Fruit fly (Drosophila melanogaster): ENCODE measurements around the gene pkm.

The pkm gene

DNA sequence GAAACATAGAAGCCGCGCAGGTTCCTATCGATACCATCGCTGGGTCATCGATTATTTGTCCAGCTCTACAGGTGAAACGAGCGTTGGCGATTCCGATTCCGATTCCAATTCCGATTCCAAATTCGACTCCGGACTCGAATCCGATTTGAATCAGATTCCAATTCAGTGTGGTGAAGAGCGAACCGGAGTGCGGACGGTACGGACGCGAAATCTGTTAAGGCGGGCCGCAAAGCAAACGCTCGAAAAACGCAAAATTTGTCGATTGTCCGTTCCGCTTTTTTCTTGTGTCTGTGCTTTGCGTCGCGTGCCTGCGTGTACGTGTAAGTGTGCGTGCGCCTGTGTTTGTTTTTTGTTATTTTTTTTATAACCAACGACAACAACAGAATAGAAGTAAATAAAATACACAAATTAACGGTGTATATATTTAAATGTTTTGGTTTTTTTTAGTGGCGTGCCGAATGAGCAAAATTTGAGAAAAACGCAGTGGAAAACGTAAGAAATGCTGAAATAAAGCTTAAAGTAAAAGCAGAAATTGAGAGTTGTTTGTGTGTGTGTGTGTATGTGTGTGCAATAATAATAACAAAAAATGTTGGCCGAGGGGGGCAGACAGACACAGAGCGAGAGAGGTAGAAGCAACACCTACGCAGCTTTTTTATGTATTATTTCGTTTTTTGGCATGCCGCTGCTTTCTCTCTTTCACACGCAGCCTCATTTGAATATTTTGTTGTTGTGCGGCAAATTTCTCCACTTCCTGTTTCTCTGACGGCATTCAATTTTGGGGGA, 38.1 kb upstream of the pkm start, which contains the start of gene Ptp10D (continued):
- TF ChIP-seq CG9437 (GFP tag; optimal IDR thresholded peaks at IDR 0.05) (peak; percentile 9), gfzf (GFP tag; optimal IDR thresholded peaks at IDR 0.05) (peak; percentile 0), Bteb2 (GFP tag; optimal IDR thresholded peaks at IDR 0.05) (no peak), Blimp-1 (GFP tag; optimal IDR thresholded peaks at IDR 0.05) (peak; percentile 19), CG16813 (GFP tag; IDR thresholded peaks at IDR 0.05; ENCODE audit: partially characterized antibody) (peak; percentile 88), crol (GFP tag; IDR thresholded peaks at IDR 0.05) (peak; percentile 13; the same call in 1 of the 2 replicates), sug (tag; optimal IDR thresholded peaks at IDR 0.05) (peak; percentile 35), vvl (GFP tag; IDR thresholded peaks at IDR 0.05) (peak; percentile 51), ci (GFP tag; IDR thresholded peaks at IDR 0.05) (peak; percentile 68; the same call in 1 of the 3 replicates), E2f1 (GFP tag; IDR thresholded peaks at IDR 0.05) (no peak), pros (GFP tag; optimal IDR thresholded peaks at IDR 0.05) (no peak), B-H2 (GFP tag; optimal IDR thresholded peaks at IDR 0.05) (peak; percentile 45), ems (GFP tag; optimal IDR thresholded peaks at IDR 0.05) (no peak), Dfd (GFP tag; optimal IDR thresholded peaks at IDR 0.05) (peak in 1 of 2 experiments; percentile 5), CG6175 (GFP tag; IDR thresholded peaks at IDR 0.05) (peak; percentile 49; the same call in 2 of the 3 replicates), Bgb (GFP tag; IDR thresholded peaks at IDR 0.05; ENCODE audit: partially characterized antibody) (peak; percentile 96), Fer2 (tag; optimal IDR thresholded peaks at IDR 0.05) (no peak), CG7928 (GFP tag; optimal IDR thresholded peaks at IDR 0.05) (no peak), Chrac-16 (GFP tag; optimal IDR thresholded peaks at IDR 0.05) (no peak), CG12744 (GFP tag; optimal IDR thresholded peaks at IDR 0.05) (no peak), CG1603 (tag; optimal IDR thresholded peaks at IDR 0.05) (peak; percentile 31), trem (tag; optimal IDR thresholded peaks at IDR 0.05) (no peak), CG8765 (GFP tag; IDR thresholded peaks at IDR 0.05) (no peak), CG2199 (GFP tag; IDR thresholded peaks at IDR 0.05) (peak; percentile 75; the same call in 1 of the 3 replicates), Trl (optimal IDR thresholded peaks at IDR 0.05) (no peak), Trl (GFP tag; optimal IDR thresholded peaks at IDR 0.05) (no peak), grau (tag; optimal IDR thresholded peaks at IDR 0.05) (peak; percentile 8), CG12659 (GFP tag; optimal IDR thresholded peaks at IDR 0.05) (peak; percentile 73), ap (GFP tag; IDR thresholded peaks at IDR 0.05) (no peak), so (GFP tag; IDR thresholded peaks at IDR 0.05) (peak; percentile 52; the same call in 1 of the 3 replicates), Opbp (GFP tag; IDR thresholded peaks at IDR 0.05; ENCODE audit: partially characterized antibody) (peak; percentile 94), Dek (tag; optimal IDR thresholded peaks at IDR 0.05) (peak; percentile 19), Jarid2 (GFP tag; optimal IDR thresholded peaks at IDR 0.05) (peak; percentile 97), rib (GFP tag; IDR thresholded peaks at IDR 0.05) (peak; percentile 66; the same call in 1 of the 2 replicates), Hmr (GFP tag; optimal IDR thresholded peaks at IDR 0.05) (peak; percentile 47), Max (GFP tag; optimal IDR thresholded peaks at IDR 0.05) (peak; percentile 33), lov (optimal IDR thresholded peaks at IDR 0.05) (no peak), lov (GFP tag; IDR thresholded peaks at IDR 0.05) (0 out of 3 replicates have a peak, but pooled peaks have one; percentile 34), Dbx (GFP tag; IDR thresholded peaks at IDR 0.05) (peak; percentile 44; the same call in 1 of the 3 replicates), sob (GFP tag; IDR thresholded peaks at IDR 0.05) (peak; percentile 46; the same call in 1 of the 2 replicates), inv (GFP tag; IDR thresholded peaks at IDR 0.05; ENCODE audit: partially characterized antibody) (peak; percentile 88), CG11456 (GFP tag; IDR thresholded peaks at IDR 0.05) (0 out of 3 replicates have a peak, but pooled peaks have one; percentile 26), eve (GFP tag; optimal IDR thresholded peaks at IDR 0.05) (no peak), mirr (GFP tag; optimal IDR thresholded peaks at IDR 0.05) (peak; percentile 27), Gug (GFP tag; IDR thresholded peaks at IDR 0.05) (peak; percentile 30; the same call in 1 of the 4 replicates), Awh (GFP tag; IDR thresholded peaks at IDR 0.05) (0 out of 2 replicates have a peak, but pooled peaks have one; percentile 22), gce (GFP tag; IDR thresholded peaks at IDR 0.05) (no peak), CG14860 (GFP tag; IDR thresholded peaks at IDR 0.05; ENCODE audit: partially characterized antibody) (peak; percentile 77), CG7963 (GFP tag; IDR thresholded peaks at IDR 0.05; ENCODE audit: partially characterized antibody) (peak; percentile 88)
